Worm (Caenorhabditis elegans): ENCODE measurements around the gene F25F2.1.

The F25F2.1 gene

ce11 chrIII:4495685-4496084 lies 13.0 kb upstream of the F25F2.1 start:
- TF ChIP-seq Y5F2A.4 (GFP tag; optimal IDR thresholded peaks at IDR 0.05) = no peak
- no peak for TF ChIP-seq hif-1 (tag; optimal IDR thresholded peaks at IDR 0.05)
- no peak for TF ChIP-seq mdt-29 (GFP tag; IDR thresholded peaks at IDR 0.05)
- TF ChIP-seq snpc-4 (tag; optimal IDR thresholded peaks at IDR 0.05) = no peak
- TF ChIP-seq nhr-10 (tag; optimal IDR thresholded peaks at IDR 0.05) = no peak
- no peak for TF ChIP-seq ceh-44 (GFP tag; IDR thresholded peaks at IDR 0.05)
- TF ChIP-seq F49E8.2 (tag; optimal IDR thresholded peaks at IDR 0.05; ENCODE audit: borderline replicate concordance) = no peak
- TF ChIP-seq tag-97 (GFP tag; IDR thresholded peaks at IDR 0.05) = no peak
- TF ChIP-seq ZK337.2 (GFP tag; IDR thresholded peaks at IDR 0.05) = no peak
- no peak for TF ChIP-seq nhr-102 (tag; optimal IDR thresholded peaks at IDR 0.05)
- no peak for TF ChIP-seq duxl-1 (tag; optimal IDR thresholded peaks at IDR 0.05; ENCODE audit: poor library complexity)
- TF ChIP-seq fos-1 (tag; optimal IDR thresholded peaks at IDR 0.05) = no peak
- no peak for TF ChIP-seq F26F4.8 (GFP tag; conservative IDR thresholded peaks at IDR 0.05)
- TF ChIP-seq F44E2.7 (GFP tag; IDR thresholded peaks at IDR 0.05) = no peak
- no peak for TF ChIP-seq lin-1 (GFP tag; IDR thresholded peaks at IDR 0.05)
- TF ChIP-seq D1046.2 (GFP tag; IDR thresholded peaks at IDR 0.05) = no peak

ce11 chrIII:4496085-4496484 lies 12.6 kb upstream of the F25F2.1 start:
- peak; percentile 80; the same call in 1 of the 2 replicates for TF ChIP-seq php-3 (GFP tag; IDR thresholded peaks at IDR 0.05)
- TF ChIP-seq mxl-3 (GFP tag; optimal IDR thresholded peaks at IDR 0.05) = peak; percentile 46
- peak; percentile 93 for TF ChIP-seq dve-1 (tag; optimal IDR thresholded peaks at IDR 0.05; ENCODE audit: insufficient read depth)
- no peak for TF ChIP-seq Y75B8A.6 (GFP tag; IDR thresholded peaks at IDR 0.05)
- peak; percentile 41; the same call in 1 of the 2 replicates for TF ChIP-seq saeg-2 (GFP tag; IDR thresholded peaks at IDR 0.05)
- TF ChIP-seq nhr-28 (tag; optimal IDR thresholded peaks at IDR 0.05) = peak; percentile 78
- TF ChIP-seq nhr-102 (tag; optimal IDR thresholded peaks at IDR 0.05) = peak; percentile 82
- TF ChIP-seq mdl-1 (tag; optimal IDR thresholded peaks at IDR 0.05) = peak in 1 of 2 experiments; percentile 72
- TF ChIP-seq ama-1 (optimal IDR thresholded peaks at IDR 0.05) = peak; percentile 61
- TF ChIP-seq hif-1 (tag; optimal IDR thresholded peaks at IDR 0.05) = peak in 1 of 2 experiments; percentile 50
- TF ChIP-seq nhr-48 (tag; optimal IDR thresholded peaks at IDR 0.05) = peak; percentile 88
- no peak for TF ChIP-seq daf-19 (GFP tag; conservative IDR thresholded peaks at IDR 0.05)
- peak; percentile 55 for TF ChIP-seq nhr-77 (tag; optimal IDR thresholded peaks at IDR 0.05)
- peak in 1 of 2 experiments; percentile 44 for TF ChIP-seq daf-16 (GFP tag; optimal IDR thresholded peaks at IDR 0.05)
- TF ChIP-seq daf-16 (tag; optimal IDR thresholded peaks at IDR 0.05) = peak; percentile 96
- 0 out of 2 replicates have a peak, but pooled peaks have one; percentile 54 for TF ChIP-seq ceh-20 (GFP tag; IDR thresholded peaks at IDR 0.05)
- TF ChIP-seq cey-2 (tag; optimal IDR thresholded peaks at IDR 0.05; ENCODE audit: borderline replicate concordance, insufficient read depth) = peak; percentile 39
- TF ChIP-seq F44E2.7 (GFP tag; IDR thresholded peaks at IDR 0.05) = no peak
- peak; percentile 53 for TF ChIP-seq hlh-30 (tag; optimal IDR thresholded peaks at IDR 0.05; ENCODE audit: insufficient read depth)
- no peak for TF ChIP-seq ZK546.5 (tag; optimal IDR thresholded peaks at IDR 0.05)
- peak; percentile 61; the same call in 1 of the 2 replicates for TF ChIP-seq tra-1 (GFP tag; IDR thresholded peaks at IDR 0.05)
- TF ChIP-seq T20F7.1 (GFP tag; optimal IDR thresholded peaks at IDR 0.05) = peak; percentile 30
- TF ChIP-seq pqm-1 (tag; optimal IDR thresholded peaks at IDR 0.05) = peak; percentile 36
- TF ChIP-seq nhr-42 (GFP tag; IDR thresholded peaks at IDR 0.05) = 0 out of 2 replicates have a peak, but pooled peaks have one; percentile 38
- TF ChIP-seq unc-130 (GFP tag; optimal IDR thresholded peaks at IDR 0.05) = no peak
- TF ChIP-seq lin-1 (GFP tag; IDR thresholded peaks at IDR 0.05) = no peak; the same call in 1 of the 2 replicates
- TF ChIP-seq ztf-7 (tag; optimal IDR thresholded peaks at IDR 0.05) = peak; percentile 2
- peak; percentile 95 for TF ChIP-seq dmd-6 (GFP tag; IDR thresholded peaks at IDR 0.05)
- peak in 1 of 2 experiments; percentile 39 for TF ChIP-seq lsy-2 (tag; optimal IDR thresholded peaks at IDR 0.05)
- TF ChIP-seq spr-3 (GFP tag; optimal IDR thresholded peaks at IDR 0.05) = no peak
- peak; percentile 39; the same call in 1 of the 2 replicates for TF ChIP-seq nhr-41 (GFP tag; IDR thresholded peaks at IDR 0.05)
- TF ChIP-seq hlh-11 (tag; optimal IDR thresholded peaks at IDR 0.05) = peak; percentile 93
- TF ChIP-seq pha-4 (GFP tag; IDR thresholded peaks at IDR 0.05) = peak; percentile 68; the same call in 1 of the 2 replicates
- no peak for TF ChIP-seq pha-4 (tag; optimal IDR thresholded peaks at IDR 0.05)
- peak; percentile 58 for TF ChIP-seq mep-1 (tag; optimal IDR thresholded peaks at IDR 0.05)
- TF ChIP-seq lin-13 (GFP tag; optimal IDR thresholded peaks at IDR 0.05) = peak; percentile 56
